Fruit fly (Drosophila melanogaster) whole organism, embryonic: ENCODE results near the gene Polr1B.

Experiments
- Antp ChIP-seq: fragments of 200-800 bp; sonication (Bioruptor generic); optimal IDR thresholded peaks from 3 replicates; lab custom pipeline; 2016; ENCODE audit warnings: missing biosample characterization, missing genetic modification characterization
- CG10267 ChIP-seq: fragments of 200-800 bp; sonication (Bioruptor generic); optimal IDR thresholded peaks from 2 replicates; lab custom pipeline; 2018; ENCODE audit warnings: missing biosample characterization, mild to moderate bottlenecking, missing genetic modification characterization, moderate library complexity
- CG11247 ChIP-seq: fragments of 200-800 bp; sonication (Bioruptor generic); IDR thresholded peaks from 2 replicates; pipeline ENCODE4 v1.3.6; 2022; ENCODE audit warnings: missing biosample characterization, missing genetic modification characterization
- CG12659 ChIP-seq: fragments of 200-800 bp; sonication (Bioruptor generic); optimal IDR thresholded peaks from 3 replicates; lab custom pipeline; 2017; ENCODE audit warnings: mild to moderate bottlenecking, missing biosample characterization, missing genetic modification reagents, missing genetic modification characterization
- CG12769 ChIP-seq: fragments of 200-800 bp; sonication (Bioruptor generic); optimal IDR thresholded peaks from 2 replicates; lab custom pipeline; 2019; ENCODE audit warnings: missing biosample characterization, mild to moderate bottlenecking, missing genetic modification characterization, moderate library complexity
- CG15479 ChIP-seq: fragments of 200-800 bp; sonication (Bioruptor generic); optimal IDR thresholded peaks from 3 replicates; lab custom pipeline; 2019; ENCODE audit warnings: missing biosample characterization, mild to moderate bottlenecking, missing genetic modification characterization, moderate library complexity
- CG16813 ChIP-seq: fragments of 200-800 bp; sonication (Bioruptor generic); IDR thresholded peaks from 3 replicates; pipeline ENCODE4 v1.3.6; 2022; ENCODE audit warnings: missing biosample characterization, missing genetic modification characterization; ENCODE audit not compliant: partially characterized antibody
- CG17385 ChIP-seq: fragments of 200-800 bp; sonication (Bioruptor generic); optimal IDR thresholded peaks from 3 replicates; lab custom pipeline; 2018; ENCODE audit warnings: missing biosample characterization, mild to moderate bottlenecking, missing genetic modification characterization
- CG2712 ChIP-seq: fragments of 200-800 bp; optimal IDR thresholded peaks from 3 replicates; lab custom pipeline; 2019; ENCODE audit warnings: missing biosample characterization, mild to moderate bottlenecking, missing genetic modification characterization, moderate library complexity
- CG2875 ChIP-seq: fragments of 200-800 bp; sonication (Bioruptor generic); optimal IDR thresholded peaks from 2 replicates; lab custom pipeline; 2017; ENCODE audit warnings: missing biosample characterization, mild to moderate bottlenecking, missing genetic modification characterization, missing genetic modification reagents
- CG2889 ChIP-seq: fragments of 200-800 bp; sonication (Bioruptor generic); IDR thresholded peaks from 3 replicates; pipeline ENCODE4 v1.3.6; 2022; ENCODE audit warnings: missing biosample characterization, missing genetic modification characterization
- CG4424 ChIP-seq: fragments of 200-800 bp; sonication (Bioruptor generic); optimal IDR thresholded peaks from 3 replicates; lab custom pipeline; 2016; ENCODE audit warnings: missing biosample characterization, missing genetic modification characterization
- CG4617 ChIP-seq: fragments of 200-800 bp; sonication (Bioruptor generic); optimal IDR thresholded peaks from 3 replicates; lab custom pipeline; 2016; ENCODE audit warnings: missing biosample characterization, missing genetic modification characterization, borderline replicate concordance
- CG4730 ChIP-seq: fragments of 200-800 bp; sonication (Bioruptor generic); IDR thresholded peaks from 2 replicates; pipeline ENCODE4 v1.3.6; 2022; ENCODE audit warnings: missing biosample characterization, missing genetic modification characterization
- CG6683 ChIP-seq: fragments of 200-800 bp; sonication (Bioruptor generic); optimal IDR thresholded peaks from 2 replicates; lab custom pipeline; 2017; ENCODE audit warnings: missing biosample characterization, mild to moderate bottlenecking, missing genetic modification characterization, missing genetic modification reagents
- CG7271 ChIP-seq: fragments of 200-800 bp; sonication (Bioruptor generic); optimal IDR thresholded peaks from 2 replicates; lab custom pipeline; 2018; ENCODE audit warnings: missing biosample characterization, mild to moderate bottlenecking, missing genetic modification characterization, moderate library complexity
- CG7987 ChIP-seq: fragments of 200-800 bp; sonication (Bioruptor generic); optimal IDR thresholded peaks from 2 replicates; lab custom pipeline; 2018; ENCODE audit warnings: missing biosample characterization, mild to moderate bottlenecking, missing genetic modification characterization, moderate library complexity
- CG8944 ChIP-seq: fragments of 200-800 bp; sonication (Bioruptor generic); optimal IDR thresholded peaks from 3 replicates; lab custom pipeline; 2016; ENCODE audit warnings: missing biosample characterization, missing genetic modification characterization
- CG9797 ChIP-seq: fragments of 200-800 bp; sonication (Bioruptor generic); optimal IDR thresholded peaks from 3 replicates; lab custom pipeline; 2018; ENCODE audit warnings: missing biosample characterization, mild to moderate bottlenecking, missing genetic modification characterization
- CTCF ChIP-seq: fragments of 200-800 bp; sonication (Bioruptor generic); optimal IDR thresholded peaks from 2 replicates; lab custom pipeline; 2017; ENCODE audit warnings: missing biosample characterization, mild to moderate bottlenecking, missing genetic modification characterization, moderate library complexity
- CkIIα-i1 ChIP-seq: fragments of 200-800 bp; sonication (Bioruptor generic); IDR thresholded peaks from 2 replicates; pipeline ENCODE4 v1.3.6; 2022; ENCODE audit warnings: missing biosample characterization, missing genetic modification characterization
- D ChIP-seq, 2 experiments: fragments of 200-800 bp in 1 of 2; fragments of >200 bp in 1 of 2; sonication (Bioruptor generic) in 1 of 2; optimal IDR thresholded peaks; 2 replicates in 1 of 2; 3 replicates in 1 of 2; lab custom pipeline; 2017; ENCODE audit warnings: mild to moderate bottlenecking in 1 of 2, missing biosample characterization in 1 of 2, missing genetic modification characterization in 1 of 2, missing genetic modification reagents in 1 of 2
- Dip3 ChIP-seq: fragments of 200-800 bp; sonication (Bioruptor generic); optimal IDR thresholded peaks from 3 replicates; lab custom pipeline; 2016; ENCODE audit warnings: missing biosample characterization, missing genetic modification characterization
- E2f1 ChIP-seq: fragments of 200-800 bp; sonication (Bioruptor generic); IDR thresholded peaks from 2 replicates; pipeline ENCODE4 v1.3.6; 2022; ENCODE audit warnings: missing biosample characterization, missing genetic modification characterization
- HmgZ ChIP-seq: fragments of 200-800 bp; sonication (Bioruptor generic); optimal IDR thresholded peaks from 2 replicates; lab custom pipeline; 2018; ENCODE audit warnings: missing biosample characterization, mild to moderate bottlenecking, missing genetic modification characterization
- Hmr ChIP-seq: fragments of 200-800 bp; sonication (Bioruptor generic); optimal IDR thresholded peaks from 3 replicates; lab custom pipeline; 2017; ENCODE audit warnings: mild to moderate bottlenecking, missing biosample characterization, missing genetic modification reagents, missing genetic modification characterization
- Jarid2 ChIP-seq: fragments of 200-800 bp; sonication (Bioruptor generic); optimal IDR thresholded peaks from 3 replicates; lab custom pipeline; 2017; ENCODE audit warnings: mild to moderate bottlenecking, missing biosample characterization, missing genetic modification reagents, missing genetic modification characterization
- MESR4 ChIP-seq: fragments of 200-800 bp; sonication (Bioruptor generic); optimal IDR thresholded peaks from 2 replicates; lab custom pipeline; 2018; ENCODE audit warnings: missing biosample characterization, mild to moderate bottlenecking, missing genetic modification characterization, moderate library complexity
- Med ChIP-seq: fragments of 200-800 bp; sonication (Bioruptor generic); peaks from one replicate; lab custom pipeline; 2016; ENCODE audit warnings: missing biosample characterization, missing genetic modification characterization, mild to moderate bottlenecking, inconsistent platforms, moderate library complexity
- NC2α ChIP-seq: fragments of 200-800 bp; sonication (Bioruptor generic); optimal IDR thresholded peaks from 2 replicates; lab custom pipeline; 2016; ENCODE audit warnings: missing biosample characterization, missing genetic modification characterization
- Oli ChIP-seq: fragments of 200-800 bp; sonication (Bioruptor generic); optimal IDR thresholded peaks from 2 replicates; lab custom pipeline; 2018; ENCODE audit warnings: missing biosample characterization, mild to moderate bottlenecking, missing genetic modification characterization, moderate library complexity
- Pdp1 ChIP-seq, 2 experiments: fragments of 200-800 bp; sonication (Bioruptor generic); optimal IDR thresholded peaks; 3 replicates each; lab custom pipeline; 2016; ENCODE audit warnings: missing biosample characterization in 2 of 2, missing genetic modification characterization in 2 of 2, mild to moderate bottlenecking in 1 of 2, moderate library complexity in 1 of 2
- Sry-δ ChIP-seq: fragments of 200-800 bp; sonication (Bioruptor generic); optimal IDR thresholded peaks from 2 replicates; lab custom pipeline; 2016; ENCODE audit warnings: missing biosample characterization, missing genetic modification characterization
- crol ChIP-seq: fragments of 200-800 bp; sonication (Bioruptor generic); IDR thresholded peaks from 2 replicates; pipeline ENCODE4 v1.3.6; 2022; ENCODE audit warnings: missing biosample characterization, missing genetic modification characterization
- dan ChIP-seq: fragments of 200-800 bp; sonication (Bioruptor generic); IDR thresholded peaks from 2 replicates; pipeline ENCODE4 v1.3.6; 2022; ENCODE audit warnings: missing biosample characterization, missing genetic modification characterization
- en ChIP-seq: fragments of 200-800 bp; sonication (Bioruptor generic); optimal IDR thresholded peaks from 2 replicates; lab custom pipeline; 2016; ENCODE audit warnings: missing biosample characterization, missing genetic modification characterization
- ftz-f1 ChIP-seq: fragments of 200-800 bp; sonication (Bioruptor generic); optimal IDR thresholded peaks from 2 replicates; lab custom pipeline; 2016; ENCODE audit warnings: missing biosample characterization, missing genetic modification characterization
- grn ChIP-seq: fragments of 200-800 bp; sonication (Bioruptor generic); optimal IDR thresholded peaks from 3 replicates; lab custom pipeline; 2017; ENCODE audit warnings: missing biosample characterization, missing genetic modification characterization
- nmo ChIP-seq: fragments of 200-800 bp; sonication (Bioruptor generic); optimal IDR thresholded peaks from 2 replicates; lab custom pipeline; 2018; ENCODE audit warnings: missing biosample characterization, mild to moderate bottlenecking, missing genetic modification characterization, moderate library complexity
- oc ChIP-seq: fragments of 200-800 bp; sonication (Bioruptor generic); optimal IDR thresholded peaks from 2 replicates; lab custom pipeline; 2018; ENCODE audit warnings: missing biosample characterization, mild to moderate bottlenecking, missing genetic modification characterization, moderate library complexity
- p53 ChIP-seq: fragments of 200-800 bp; sonication (Bioruptor generic); optimal IDR thresholded peaks from 2 replicates; lab custom pipeline; 2016; ENCODE audit warnings: missing biosample characterization, missing genetic modification characterization
- pho ChIP-seq: fragments of 200-800 bp; sonication (Bioruptor generic); optimal IDR thresholded peaks from 2 replicates; lab custom pipeline; 2016; ENCODE audit warnings: missing biosample characterization, missing genetic modification characterization
- phol ChIP-seq: fragments of 200-800 bp; sonication (Bioruptor generic); optimal IDR thresholded peaks from 3 replicates; lab custom pipeline; 2018; ENCODE audit warnings: missing biosample characterization, mild to moderate bottlenecking, missing genetic modification characterization, moderate library complexity
- scrt ChIP-seq: fragments of 200-800 bp; sonication (Bioruptor generic); optimal IDR thresholded peaks from 2 replicates; lab custom pipeline; 2018; ENCODE audit warnings: missing biosample characterization, mild to moderate bottlenecking, missing genetic modification characterization, moderate library complexity
- tgo ChIP-seq: fragments of 200-800 bp; sonication (Bioruptor generic); IDR thresholded peaks from 3 replicates; pipeline ENCODE4 v1.3.6; 2022; ENCODE audit warnings: missing biosample characterization, missing genetic modification characterization
- tll ChIP-seq, 2 experiments: fragments of 200-800 bp in 1 of 2; fragments of >200 bp in 1 of 2; sonication (Bioruptor generic) in 1 of 2; optimal IDR thresholded peaks; 2 replicates each; lab custom pipeline; 2017 to 2019; ENCODE audit warnings: missing biosample characterization in 2 of 2, missing genetic modification characterization in 2 of 2, mild to moderate bottlenecking in 1 of 2, moderate library complexity in 1 of 2
- trem ChIP-seq: fragments of 200-800 bp; optimal IDR thresholded peaks from 3 replicates; lab custom pipeline; 2019; ENCODE audit warnings: missing biosample characterization, mild to moderate bottlenecking, missing genetic modification characterization, moderate library complexity
- twi ChIP-seq: fragments of 200-800 bp; optimal IDR thresholded peaks from 2 replicates; lab custom pipeline; 2019; ENCODE audit warnings: missing biosample characterization, mild to moderate bottlenecking, missing genetic modification characterization, moderate library complexity

Gene Polr1B

DNA sequence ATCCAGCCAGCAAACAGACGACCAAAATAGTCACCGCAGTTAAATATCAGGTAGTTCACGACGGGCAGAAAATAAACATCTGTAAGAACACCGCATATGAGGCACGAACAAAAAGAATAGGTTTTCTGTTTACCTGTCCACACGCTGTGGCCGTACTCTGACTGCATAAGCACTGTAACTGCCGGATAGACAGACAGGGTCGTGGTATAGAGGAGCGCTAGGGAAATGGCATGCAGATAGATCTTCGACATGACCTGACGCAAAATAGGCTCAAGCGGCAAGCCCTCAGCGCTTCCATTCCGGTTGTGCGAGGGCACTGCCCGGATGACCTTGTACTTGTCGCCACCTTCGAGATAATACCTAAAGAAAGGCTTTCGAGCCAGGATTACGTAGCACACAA is 47.9 kb upstream of the Polr1B start:
- TF ChIP-seq tll (GFP tag; optimal IDR thresholded peaks at IDR 0.05; lab: Kevin White, UChicago): peak in 1 of 2 experiments; percentile 83
- no peak for TF ChIP-seq CG4730 (GFP tag; lab: Robert Waterston, UW)
- no peak for TF ChIP-seq Antp (GFP tag; lab: Kevin White, UChicago)
- peak; percentile 90 for TF ChIP-seq CG15479 (GFP tag; lab: Kevin White, UChicago)
- peak; percentile 8 for TF ChIP-seq twi (tag; lab: Kevin White, UChicago)
- TF ChIP-seq, all 482 proteins: peak for 3

DNA sequence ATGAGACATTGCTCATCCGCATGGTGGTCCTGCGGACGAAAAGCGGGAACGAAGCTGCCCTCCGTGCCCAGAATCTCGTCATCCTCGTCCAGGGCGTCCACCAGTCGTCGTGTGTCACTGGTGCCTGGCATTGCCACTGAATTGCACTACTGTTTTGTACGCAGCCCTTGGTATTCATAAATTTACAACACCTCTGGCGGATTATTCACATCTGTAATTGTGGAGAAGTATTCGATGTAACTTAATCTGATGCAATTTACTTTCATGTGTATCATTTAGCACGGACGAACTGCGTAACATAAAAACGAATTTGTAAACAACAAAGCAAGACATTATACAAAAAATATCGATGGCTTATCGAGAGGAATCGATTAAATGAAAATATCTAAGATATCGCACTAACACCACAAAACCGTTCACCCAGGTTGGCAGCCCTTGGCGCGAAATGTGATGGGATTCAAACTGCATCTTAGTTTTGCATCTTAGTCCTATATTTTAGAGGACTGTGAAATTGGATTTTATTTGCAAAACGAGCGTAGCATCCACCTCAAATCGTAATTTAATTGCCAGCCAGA is 46.4 kb upstream of the Polr1B start, which contains the start of gene Ent1:
Ent1 (minus strand) TSS at position 319 of the 575 bp plus-strand sequence.
- TF ChIP-seq CG10267 (tag; lab: Kevin White, UChicago): peak; percentile 32
- TF ChIP-seq CG12769 (tag; lab: Kevin White, UChicago): no peak
- no peak for TF ChIP-seq CG8944 (GFP tag; lab: Kevin White, UChicago)
- TF ChIP-seq Oli (tag; lab: Kevin White, UChicago): no peak
- TF ChIP-seq en: no peak
- peak; percentile 1 for TF ChIP-seq CG2712 (tag; lab: Kevin White, UChicago)
- TF ChIP-seq CkIIα-i1 (GFP tag; lab: Robert Waterston, UW): no peak
- TF ChIP-seq D (optimal IDR thresholded peaks at IDR 0.05; lab: Kevin White, UChicago): no peak
- TF ChIP-seq D (GFP tag; optimal IDR thresholded peaks at IDR 0.05; lab: Kevin White, UChicago): no peak
- no peak for TF ChIP-seq p53 (GFP tag; lab: Kevin White, UChicago)
- peak; percentile 88 for TF ChIP-seq MESR4 (GFP tag; lab: Kevin White, UChicago)
- peak; percentile 21 for TF ChIP-seq CG7987
- peak; percentile 93 for TF ChIP-seq Sry-δ
- no peak for TF ChIP-seq dan
- peak; percentile 3 for TF ChIP-seq phol (tag; lab: Kevin White, UChicago)
- no peak for TF ChIP-seq CG17385 (GFP tag; lab: Kevin White, UChicago)
- peak; percentile 33 for TF ChIP-seq nmo (GFP tag; lab: Kevin White, UChicago)
- TF ChIP-seq ftz-f1 (GFP tag; lab: Kevin White, UChicago): no peak
- peak; percentile 25 for TF ChIP-seq HmgZ (tag; lab: Kevin White, UChicago)
- TF ChIP-seq scrt (GFP tag; lab: Kevin White, UChicago): no peak
- TF ChIP-seq E2f1: no peak
- TF ChIP-seq CG2889 (GFP tag; lab: Robert Waterston, UW): no peak
- peak; percentile 77 for TF ChIP-seq CG4617 (GFP tag; lab: Kevin White, UChicago)
- TF ChIP-seq CG16813 (GFP tag; lab: Robert Waterston, UW): no peak
- TF ChIP-seq Med (GFP tag; lab: Kevin White, UChicago): peak; percentile 82
- peak; percentile 0 for TF ChIP-seq Hmr (GFP tag; lab: Kevin White, UChicago)
- TF ChIP-seq CG11247 (GFP tag; lab: Robert Waterston, UW): no peak
- peak; percentile 5 for TF ChIP-seq CG9797 (GFP tag; lab: Kevin White, UChicago)
- TF ChIP-seq CG6683: no peak
- peak; percentile 28 for TF ChIP-seq Jarid2 (GFP tag; lab: Kevin White, UChicago)
- TF ChIP-seq CG12659 (GFP tag; lab: Kevin White, UChicago): peak; percentile 34
- no peak for TF ChIP-seq Dip3 (GFP tag; lab: Kevin White, UChicago)
- no peak for TF ChIP-seq tgo (GFP tag; lab: Robert Waterston, UW)
- no peak for TF ChIP-seq oc
- TF ChIP-seq trem (tag; lab: Kevin White, UChicago): peak; percentile 100
- TF ChIP-seq pho (GFP tag; lab: Kevin White, UChicago): peak; percentile 26
- no peak for TF ChIP-seq CG2875
- no peak for TF ChIP-seq CG4424 (GFP tag; lab: Kevin White, UChicago)
- peak; percentile 18 for TF ChIP-seq grn (GFP tag; lab: Kevin White, UChicago)
- peak in 1 of 2 experiments; percentile 96 for TF ChIP-seq Pdp1 (GFP tag; optimal IDR thresholded peaks at IDR 0.05; lab: Kevin White, UChicago)
- TF ChIP-seq crol (GFP tag; lab: Robert Waterston, UW): no peak
- peak; percentile 49 for TF ChIP-seq CTCF (GFP tag; lab: Kevin White, UChicago)
- no peak for TF ChIP-seq CG7271 (tag; lab: Kevin White, UChicago)
- TF ChIP-seq NC2α (GFP tag; lab: Kevin White, UChicago): no peak
